Fruit fly (Drosophila melanogaster) whole organism, wandering third instar larva: ENCODE data around the gene Tim17b2.
A peak's percentile ranks its signal among the peaks of the same experiment; 100 is the strongest.

ENCODE experiments used
- Abd-B ChIP-seq: fragments of >200 bp; optimal IDR thresholded peaks from 2 replicates; lab custom pipeline; 2017; ENCODE audit warnings: missing biosample characterization, missing genetic modification characterization
- CG32264 ChIP-seq: fragments of 200-800 bp; sonication (Bioruptor generic); optimal IDR thresholded peaks from 2 replicates; lab custom pipeline; 2016; ENCODE audit warnings: missing biosample characterization, missing genetic modification characterization
- CG9705 ChIP-seq: fragments of 200-800 bp; sonication (Bioruptor generic); optimal IDR thresholded peaks from 2 replicates; lab custom pipeline; 2018; ENCODE audit warnings: missing biosample characterization, mild to moderate bottlenecking, missing genetic modification characterization
- Dfd ChIP-seq: fragments of >200 bp; optimal IDR thresholded peaks from 2 replicates; lab custom pipeline; 2017; ENCODE audit warnings: missing biosample characterization, missing genetic modification characterization
- Dif ChIP-seq: fragments of 200-275, 200-300 bp; sonication (Bioruptor generic); optimal IDR thresholded peaks from 2 replicates; lab custom pipeline; 2018; ENCODE audit warnings: missing biosample characterization, missing genetic modification characterization; ENCODE audit not compliant: partially characterized antibody
- GATAd ChIP-seq: sonication (Bioruptor generic); optimal IDR thresholded peaks from 2 replicates; lab custom pipeline; 2016; ENCODE audit warnings: missing biosample characterization, missing genetic modification characterization
- HLH106 ChIP-seq: fragments of 200-800 bp; optimal IDR thresholded peaks from 3 replicates; lab custom pipeline; 2019; ENCODE audit warnings: missing biosample characterization, mild to moderate bottlenecking, missing genetic modification characterization, moderate library complexity
- Hnf4 ChIP-seq: fragments of 200-800 bp; sonication (Bioruptor generic); optimal IDR thresholded peaks from 2 replicates; lab custom pipeline; 2016; ENCODE audit warnings: missing biosample characterization, mild to moderate bottlenecking, missing genetic modification characterization
- Hr78 ChIP-seq: fragments of >200 bp; optimal IDR thresholded peaks from 2 replicates; lab custom pipeline; 2017; ENCODE audit warnings: missing biosample characterization, missing genetic modification characterization
- Hr83 ChIP-seq: fragments of 200-300 bp; sonication (Bioruptor generic); optimal IDR thresholded peaks from 2 replicates; lab custom pipeline; 2016; ENCODE audit warnings: missing biosample characterization, mild to moderate bottlenecking, missing genetic modification characterization, moderate library complexity; ENCODE audit not compliant: poor library complexity, severe bottlenecking
- Myc ChIP-seq: fragments of >200 bp; optimal IDR thresholded peaks from 2 replicates; lab custom pipeline; 2017
- N ChIP-seq: fragments of >200 bp; optimal IDR thresholded peaks from 2 replicates; lab custom pipeline; 2018; ENCODE audit warnings: missing biosample characterization, missing external identifiers, missing genetic modification characterization
- OdsH ChIP-seq: fragments of 200-800 bp; sonication (Bioruptor generic); optimal IDR thresholded peaks from 2 replicates; lab custom pipeline; 2016; ENCODE audit warnings: missing biosample characterization, mild to moderate bottlenecking, missing genetic modification characterization
- Rel ChIP-seq, 2 experiments: fragments of 200-800 bp; sonication (Bioruptor generic) in 1 of 2; optimal IDR thresholded peaks; 2 replicates in 1 of 2; 3 replicates in 1 of 2; lab custom pipeline; 2016 to 2019; ENCODE audit warnings: mild to moderate bottlenecking in 2 of 2, missing biosample characterization in 2 of 2, missing genetic modification characterization in 2 of 2, moderate library complexity in 1 of 2
- Sp1 ChIP-seq: fragments of 200-800 bp; sonication (Bioruptor generic); optimal IDR thresholded peaks from 3 replicates; lab custom pipeline; 2019; ENCODE audit warnings: missing biosample characterization, mild to moderate bottlenecking, missing genetic modification characterization, moderate library complexity
- Vsx2 ChIP-seq: fragments of 200-300, 225-300 bp; sonication (Bioruptor generic); optimal IDR thresholded peaks from 2 replicates; lab custom pipeline; 2018; ENCODE audit warnings: missing biosample characterization, missing genetic modification characterization; ENCODE audit not compliant: partially characterized antibody
- br ChIP-seq: fragments of 200-800 bp; sonication (Bioruptor generic); optimal IDR thresholded peaks from 2 replicates; lab custom pipeline; 2016; ENCODE audit warnings: missing biosample characterization, missing genetic modification characterization
- brk ChIP-seq: fragments of 200-800 bp; sonication (Bioruptor generic); optimal IDR thresholded peaks from 2 replicates; lab custom pipeline; 2016; ENCODE audit warnings: missing biosample characterization, mild to moderate bottlenecking, missing genetic modification characterization
- dl ChIP-seq, 2 experiments: fragments of 175-275, 200-275 bp in 1 of 2; fragments of 200-275 bp in 1 of 2; sonication (Bioruptor generic); optimal IDR thresholded peaks; lab custom pipeline; 2018; ENCODE audit warnings: mild to moderate bottlenecking in 2 of 2, missing biosample characterization in 2 of 2, missing genetic modification characterization in 2 of 2, moderate library complexity in 2 of 2; ENCODE audit not compliant: partially characterized antibody in 2 of 2, insufficient read depth in 1 of 2
- dmrt93B ChIP-seq: fragments of 200-800 bp; sonication (Bioruptor generic); optimal IDR thresholded peaks from 2 replicates; lab custom pipeline; 2018; ENCODE audit warnings: missing biosample characterization, mild to moderate bottlenecking, missing genetic modification characterization
- dsf ChIP-seq: sonication (Bioruptor generic); optimal IDR thresholded peaks from 2 replicates; lab custom pipeline; 2016; ENCODE audit warnings: missing biosample characterization, missing genetic modification characterization, borderline replicate concordance
- ey ChIP-seq: fragments of 200-800 bp; sonication (Bioruptor generic); optimal IDR thresholded peaks from 2 replicates; lab custom pipeline; 2016; ENCODE audit warnings: missing biosample characterization, missing genetic modification characterization
- foxo ChIP-seq, 2 experiments: fragments of 200-800 bp; sonication (Bioruptor generic); optimal IDR thresholded peaks; 2 replicates in 1 of 2; 3 replicates in 1 of 2; lab custom pipeline; 2016 to 2017; ENCODE audit warnings: missing biosample characterization in 2 of 2, missing genetic modification characterization in 2 of 2
- fru ChIP-seq: fragments of 200-800 bp; sonication (Bioruptor generic); optimal IDR thresholded peaks from 3 replicates; lab custom pipeline; 2016; ENCODE audit warnings: missing biosample characterization, mild to moderate bottlenecking, missing genetic modification characterization
- h ChIP-seq: fragments of 200-800 bp; sonication (Bioruptor generic); optimal IDR thresholded peaks from 3 replicates; lab custom pipeline; 2016; ENCODE audit warnings: missing biosample characterization, mild to moderate bottlenecking, missing genetic modification characterization
- jim ChIP-seq: fragments of 175-275, 200-325 bp; sonication (Bioruptor generic); optimal IDR thresholded peaks from 2 replicates; lab custom pipeline; 2016; ENCODE audit warnings: missing biosample characterization, mild to moderate bottlenecking, missing genetic modification characterization
- lola ChIP-seq: fragments of >200 bp; optimal IDR thresholded peaks from 2 replicates; lab custom pipeline; 2017; ENCODE audit warnings: missing biosample characterization, missing genetic modification characterization
- pan ChIP-seq: fragments of >200 bp; optimal IDR thresholded peaks from 2 replicates; lab custom pipeline; 2017
- psq ChIP-seq: fragments of 200-800 bp; sonication (Bioruptor generic); optimal IDR thresholded peaks from 3 replicates; lab custom pipeline; 2017; ENCODE audit warnings: missing biosample characterization, mild to moderate bottlenecking, missing genetic modification characterization, moderate library complexity
- rgr ChIP-seq: fragments of 200-800 bp; sonication (Bioruptor generic); optimal IDR thresholded peaks from 3 replicates; lab custom pipeline; 2016; ENCODE audit warnings: missing biosample characterization, mild to moderate bottlenecking, missing genetic modification characterization
- sage ChIP-seq: fragments of 200-800 bp; sonication (Bioruptor generic); optimal IDR thresholded peaks from 2 replicates; lab custom pipeline; 2016; ENCODE audit warnings: missing biosample characterization, mild to moderate bottlenecking, missing genetic modification characterization
- sv ChIP-seq: fragments of 200-800 bp; sonication (Bioruptor generic); optimal IDR thresholded peaks from 3 replicates; lab custom pipeline; 2016; ENCODE audit warnings: missing biosample characterization, missing genetic modification characterization
- tai ChIP-seq: sonication (Bioruptor generic); optimal IDR thresholded peaks from 2 replicates; lab custom pipeline; 2016; ENCODE audit warnings: missing biosample characterization, missing genetic modification characterization
- usp ChIP-seq: fragments of >200 bp; optimal IDR thresholded peaks from 2 replicates; lab custom pipeline; 2017; ENCODE audit warnings: missing biosample characterization, missing genetic modification characterization

Gene Tim17b2

DNA sequence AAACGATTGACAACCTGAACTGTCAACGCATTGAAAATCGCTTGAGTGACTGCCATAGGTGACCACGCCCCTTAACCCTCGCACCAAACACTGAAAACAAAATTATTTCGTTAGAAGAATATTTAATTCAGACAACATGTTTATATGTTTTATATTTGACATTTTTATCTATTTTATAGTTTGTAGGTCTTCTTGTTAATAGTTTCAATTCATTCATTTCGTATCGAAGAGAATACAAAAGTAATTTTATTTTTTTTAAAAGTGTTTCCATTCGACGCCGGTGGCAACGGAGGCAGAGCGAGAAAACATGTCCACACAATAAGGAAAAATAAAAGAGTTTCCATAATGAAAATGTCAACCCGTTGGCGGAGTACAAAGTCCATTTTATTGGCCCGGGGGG, 11.8 kb downstream of the Tim17b2 start:
- no peak for TF ChIP-seq dsf (GFP tag; lab: Kevin White, UChicago)
- no peak for TF ChIP-seq sage (GFP tag; lab: Kevin White, UChicago)

DNA sequence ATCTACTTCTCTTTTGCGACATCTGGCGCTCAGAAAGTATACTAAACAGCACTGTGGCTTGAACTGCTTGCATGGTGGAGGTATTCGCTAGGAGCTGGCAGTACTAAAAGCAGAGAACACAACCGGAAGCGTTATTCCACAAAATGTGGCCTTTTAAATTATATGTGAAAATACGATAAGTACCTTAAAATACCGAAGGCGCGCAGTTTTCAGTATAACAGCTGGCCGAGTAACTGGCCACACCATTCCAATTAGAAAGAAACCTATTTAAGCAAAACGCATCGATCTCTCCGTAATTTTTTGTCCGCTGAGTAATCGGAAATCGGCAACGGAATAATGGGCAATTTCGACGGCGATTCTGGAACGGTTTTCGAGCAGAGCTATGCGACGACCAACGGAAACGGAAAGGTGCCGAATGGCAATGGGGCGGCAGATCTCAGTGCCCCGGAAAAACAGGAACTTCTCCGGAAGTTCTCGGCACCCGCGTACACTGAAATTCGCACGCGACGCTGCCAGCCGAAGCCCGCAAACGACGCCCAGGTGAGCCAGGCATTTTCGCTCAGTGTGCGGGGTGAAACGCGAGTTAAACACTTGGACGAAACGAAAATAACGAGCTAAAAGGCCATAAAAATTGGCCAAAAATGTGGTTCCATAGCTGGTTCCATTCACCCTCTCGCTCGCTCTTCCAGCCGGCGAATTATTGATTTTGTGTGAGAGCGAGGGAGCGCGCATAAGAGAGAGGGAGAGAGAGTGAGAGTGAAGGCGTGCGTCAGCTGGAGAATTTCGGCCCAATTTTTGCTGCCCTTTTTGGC, 14.6 kb downstream of the Tim17b2 start, which contains the start of gene lace:
TSS of gene lace (plus strand) at position 243 of the 812 bp plus-strand sequence.
- TF ChIP-seq Dif (peak; percentile 28), dmrt93B (GFP tag; lab: Kevin White, UChicago) (peak; percentile 74), h (peak; percentile 59), dl (GFP tag; optimal IDR thresholded peaks at IDR 0.05; lab: Kevin White, UChicago; ENCODE audit: insufficient read depth in 1 of 2, partially characterized antibody in 2 of 2) (peak in 1 of 2 experiments; percentile 31), psq (GFP tag; lab: Kevin White, UChicago) (peak; percentile 17), Vsx2 (GFP tag; lab: Kevin White, UChicago) (no peak), Hr78 (GFP tag; lab: Kevin White, UChicago) (no peak), CG9705 (peak; percentile 55), Sp1 (GFP tag; lab: Kevin White, UChicago) (peak; percentile 54), Dfd (GFP tag; lab: Kevin White, UChicago) (no peak), GATAd (GFP tag; lab: Kevin White, UChicago) (no peak), HLH106 (tag; lab: Kevin White, UChicago) (peak; percentile 53), foxo (GFP tag; optimal IDR thresholded peaks at IDR 0.05; lab: Kevin White, UChicago) (peak in 1 of 2 experiments; percentile 58), ey (GFP tag; lab: Kevin White, UChicago) (peak; percentile 32), lola (GFP tag; lab: Kevin White, UChicago) (no peak), pan (lab: Kevin White, UChicago) (no peak), Hnf4 (GFP tag; lab: Kevin White, UChicago) (peak; percentile 31), Hr83 (GFP tag; lab: Kevin White, UChicago) (peak; percentile 65), CG32264 (GFP tag; lab: Kevin White, UChicago) (no peak), fru (GFP tag; lab: Kevin White, UChicago) (peak; percentile 55), tai (GFP tag; lab: Kevin White, UChicago) (peak; percentile 65), jim (GFP tag; lab: Kevin White, UChicago) (no peak), sv (peak; percentile 51), rgr (GFP tag; lab: Kevin White, UChicago) (peak; percentile 78), N (GFP tag; lab: Kevin White, UChicago) (no peak), sage (GFP tag; lab: Kevin White, UChicago) (peak; percentile 15), br (peak; percentile 51), brk (GFP tag; lab: Kevin White, UChicago) (peak; percentile 7), usp (no peak), OdsH (GFP tag; lab: Kevin White, UChicago) (peak; percentile 31), Myc (lab: Kevin White, UChicago) (peak; percentile 70), Abd-B (GFP tag; lab: Kevin White, UChicago) (no peak)

DNA sequence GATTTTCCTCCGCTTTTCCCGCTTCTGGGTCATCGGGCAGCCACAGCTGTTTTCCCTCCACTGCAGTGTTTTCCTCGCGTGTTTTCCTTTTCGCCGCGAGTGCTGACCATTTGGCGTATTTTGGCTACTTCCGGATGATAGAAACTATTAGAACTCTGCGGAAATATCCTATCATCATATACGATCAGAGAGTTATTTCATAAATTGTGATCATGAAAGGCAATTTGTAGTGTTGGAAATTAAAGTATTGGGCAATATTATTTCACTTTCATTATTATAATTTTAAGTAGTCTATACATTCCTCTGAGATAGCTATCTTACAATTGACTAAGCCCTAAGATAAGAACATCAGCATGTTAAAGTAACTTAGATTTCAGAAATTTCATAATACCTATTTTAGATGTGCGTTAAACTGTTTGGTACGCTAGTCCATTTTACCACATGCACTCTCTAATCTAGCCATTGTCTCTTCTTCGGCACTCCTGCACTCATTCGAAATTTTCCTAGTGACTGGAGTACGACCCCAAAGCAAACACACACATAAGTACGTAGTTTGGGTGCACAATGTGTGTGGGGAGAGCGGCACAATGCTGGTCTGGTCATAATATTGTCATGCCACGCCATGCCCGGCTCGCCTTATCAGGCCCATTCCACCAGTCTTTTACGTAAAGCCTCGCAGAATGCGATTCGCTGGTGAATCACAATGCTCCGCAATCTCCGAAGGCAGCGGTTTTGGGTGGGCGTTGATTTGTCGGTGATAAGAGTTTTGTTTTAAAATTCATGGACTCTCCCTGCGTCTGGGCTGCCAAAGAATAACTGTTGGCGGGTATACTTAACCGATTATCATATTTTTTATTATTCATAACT, 15.4 kb downstream of the Tim17b2 start:
- no peak for TF ChIP-seq psq (GFP tag; lab: Kevin White, UChicago)
- TF ChIP-seq h, result peak; percentile 7
- TF ChIP-seq Myc (lab: Kevin White, UChicago), result peak; percentile 24
- TF ChIP-seq Rel (GFP tag; optimal IDR thresholded peaks at IDR 0.05; lab: Kevin White, UChicago), result no peak
- peak; percentile 94 for TF ChIP-seq Rel (tag; optimal IDR thresholded peaks at IDR 0.05; lab: Kevin White, UChicago)
- no peak for TF ChIP-seq N (GFP tag; lab: Kevin White, UChicago)
- no peak for TF ChIP-seq Dfd (GFP tag; lab: Kevin White, UChicago)
- no peak for TF ChIP-seq pan (lab: Kevin White, UChicago)
